Fruit fly (Drosophila melanogaster): ENCODE data around the gene CG31051.

- TF ChIP-seq psq (GFP tag; optimal IDR thresholded peaks at IDR 0.05) (no peak), fru (GFP tag; optimal IDR thresholded peaks at IDR 0.05) (no peak), h (GFP tag; optimal IDR thresholded peaks at IDR 0.05) (peak; percentile 39), foxo (GFP tag; optimal IDR thresholded peaks at IDR 0.05) (no peak)
Observed at dm6 chr3R:28558801-28559200, 38.5 kb upstream of the CG31051 start.
